Worm (Caenorhabditis elegans) whole organism, early embryonic: ENCODE measurements around the gene ttc-39B.

ENCODE experiments used
- B0310.2 ChIP-seq: sonication (generic microtip); optimal IDR thresholded peaks from 2 replicates; lab custom pipeline; 2016; ENCODE audit warnings: mild to moderate bottlenecking, missing genetic modification characterization, missing compliant biosample characterization
- F13C5.2 ChIP-seq: sonication (generic microtip); optimal IDR thresholded peaks from 2 replicates; lab custom pipeline; 2017; ENCODE audit warnings: mild to moderate bottlenecking, missing genetic modification characterization, inconsistent platforms, missing compliant biosample characterization
- aly-1 ChIP-seq: sonication (generic microtip); optimal IDR thresholded peaks from 2 replicates; lab custom pipeline; 2016; ENCODE audit warnings: missing genetic modification characterization, missing compliant biosample characterization
- ama-1 ChIP-seq: fragments of 150-350 bp; optimal IDR thresholded peaks from 2 replicates; lab custom pipeline; 2014
- ceh-13 ChIP-seq: fragments of 200-800 bp; sonication (Bioruptor generic); optimal IDR thresholded peaks from 2 replicates; lab custom pipeline; 2018; ENCODE audit warnings: mild to moderate bottlenecking, missing genetic modification characterization, missing compliant biosample characterization
- ceh-36 ChIP-seq: sonication (generic microtip); optimal IDR thresholded peaks from 2 replicates; lab custom pipeline; 2016; ENCODE audit warnings: missing genetic modification characterization, inconsistent platforms, missing compliant biosample characterization
- ets-7 ChIP-seq: sonication (generic microtip); optimal IDR thresholded peaks from 2 replicates; lab custom pipeline; 2016; ENCODE audit warnings: missing genotype, missing genetic modification characterization, missing compliant biosample characterization
- flt-1 ChIP-seq: fragments of 200-800 bp; sonication (Bioruptor generic); IDR thresholded peaks from 2 replicates; pipeline ENCODE4 v1.3.6; 2022; ENCODE audit warnings: missing genetic modification characterization, missing compliant biosample characterization
- hmbx-1 ChIP-seq: sonication (generic microtip); optimal IDR thresholded peaks from 2 replicates; lab custom pipeline; 2016; ENCODE audit warnings: mild to moderate bottlenecking, missing genetic modification characterization, missing compliant biosample characterization
- hmg-4 ChIP-seq: fragments of 200-800 bp; sonication (Bioruptor generic); optimal IDR thresholded peaks from 2 replicates; lab custom pipeline; 2018; ENCODE audit warnings: mild to moderate bottlenecking, missing genetic modification characterization, missing compliant biosample characterization
- hnd-1 ChIP-seq: sonication (generic microtip); optimal IDR thresholded peaks from 2 replicates; lab custom pipeline; 2016; ENCODE audit warnings: missing genetic modification characterization, missing compliant biosample characterization
- pes-1 ChIP-seq: fragments of 200-800 bp; sonication (Bioruptor generic); IDR thresholded peaks from 2 replicates; pipeline ENCODE4 v1.3.6; 2022; ENCODE audit warnings: missing genetic modification reagents, missing genetic modification characterization, missing compliant biosample characterization
- scrt-1 ChIP-seq: fragments of 200-800 bp; sonication (Bioruptor generic); IDR thresholded peaks from 2 replicates; pipeline ENCODE4 v1.3.6; 2022; ENCODE audit warnings: missing genetic modification characterization, missing compliant biosample characterization
- sea-1 ChIP-seq: fragments of 200-800 bp; sonication (Bioruptor generic); conservative IDR thresholded peaks from 2 replicates; pipeline ENCODE4 v1.3.6; 2022; ENCODE audit warnings: missing genetic modification characterization, missing compliant biosample characterization
- tbx-11 ChIP-seq: fragments of 200-800 bp; sonication (Bioruptor generic); IDR thresholded peaks from 2 replicates; pipeline ENCODE4 v1.3.6; 2022; ENCODE audit warnings: missing genetic modification characterization, missing compliant biosample characterization
- tbx-37 ChIP-seq: fragments of 200-800 bp; sonication (Bioruptor generic); conservative IDR thresholded peaks from 2 replicates; pipeline ENCODE4 v1.3.6; 2022; ENCODE audit warnings: missing genetic modification reagents, missing genetic modification characterization, missing compliant biosample characterization
- tra-4 ChIP-seq: sonication (generic microtip); optimal IDR thresholded peaks from 2 replicates; lab custom pipeline; 2017; ENCODE audit warnings: missing genetic modification characterization, missing compliant biosample characterization

ttc-39B gene

ce11 chrII:6320655-6321388 is 13.0 kb downstream of the ttc-39B start, which contains the start of gene efr-3:
Gene efr-3 (minus strand): TSS chrII:6321159.
- no peak for TF ChIP-seq tbx-11 (GFP tag; lab: Robert Waterston, UW)

ce11 chrII:6311888-6312287 is 21.9 kb downstream of the ttc-39B start:
- TF ChIP-seq aly-1 (tag; lab: Kevin White, UChicago) (no peak), tbx-37 (no peak), sea-1 (no peak), ceh-36 (tag; lab: Kevin White, UChicago) (no peak), tra-4 (tag; lab: Kevin White, UChicago) (no peak), pes-1 (no peak), F13C5.2 (tag; lab: Kevin White, UChicago) (no peak), hmg-4 (no peak), scrt-1 (GFP tag; lab: Robert Waterston, UW) (no peak), hmbx-1 (tag; lab: Kevin White, UChicago) (no peak), tbx-11 (GFP tag; lab: Robert Waterston, UW) (no peak), ceh-13 (GFP tag; lab: Kevin White, UChicago) (no peak), ama-1 (lab: Kevin White, UChicago) (no peak)

- TF ChIP-seq tbx-11 (GFP tag; lab: Robert Waterston, UW) (no peak), scrt-1 (GFP tag; lab: Robert Waterston, UW) (no peak), ama-1 (lab: Kevin White, UChicago) (no peak), tra-4 (tag; lab: Kevin White, UChicago) (no peak), tbx-37 (no peak), hmbx-1 (tag; lab: Kevin White, UChicago) (no peak), pes-1 (no peak)
Observed at ce11 chrII:6311459-6311858, 22.3 kb downstream of the ttc-39B start.

- no peak for TF ChIP-seq scrt-1 (GFP tag; lab: Robert Waterston, UW)
- TF ChIP-seq hnd-1 (tag; lab: Kevin White, UChicago), result no peak
Observed at ce11 chrII:6309198-6309597, 24.6 kb downstream of the ttc-39B start, which contains the start of gene glb-10. Gene glb-10 (minus strand): TSS chrII:6309298.

ce11 chrII:6306125-6306524 is 27.7 kb downstream of the ttc-39B start, which contains the start of gene C29F5.8:
Gene C29F5.8 (plus strand): TSS chrII:6306425.
- TF ChIP-seq tra-4 (tag; lab: Kevin White, UChicago) (no peak), sea-1 (no peak), scrt-1 (GFP tag; lab: Robert Waterston, UW) (no peak), ama-1 (lab: Kevin White, UChicago) (no peak), F13C5.2 (tag; lab: Kevin White, UChicago) (no peak)

ce11 chrII:6303209-6303740 is 30.5 kb downstream of the ttc-39B start, which contains the start of gene C29F5.1:
Gene C29F5.1 (plus strand): TSS chrII:6303525.
- TF ChIP-seq hmbx-1 (tag; lab: Kevin White, UChicago), result no peak
- no peak for TF ChIP-seq ets-7 (tag; lab: Kevin White, UChicago)
- TF ChIP-seq aly-1 (tag; lab: Kevin White, UChicago), result no peak
- TF ChIP-seq pes-1, result no peak
- TF ChIP-seq hmg-4, result no peak
- no peak for TF ChIP-seq F13C5.2 (tag; lab: Kevin White, UChicago)
- TF ChIP-seq ceh-13 (GFP tag; lab: Kevin White, UChicago), result no peak
- TF ChIP-seq tra-4 (tag; lab: Kevin White, UChicago), result no peak
- TF ChIP-seq ama-1 (lab: Kevin White, UChicago), result no peak
- TF ChIP-seq B0310.2 (tag; lab: Kevin White, UChicago), result no peak
- TF ChIP-seq hnd-1 (tag; lab: Kevin White, UChicago), result no peak

- TF ChIP-seq tbx-37 (no peak), hmg-4 (no peak), hnd-1 (tag; lab: Kevin White, UChicago) (no peak), B0310.2 (tag; lab: Kevin White, UChicago) (no peak), tra-4 (tag; lab: Kevin White, UChicago) (no peak), ama-1 (lab: Kevin White, UChicago) (no peak), ceh-13 (GFP tag; lab: Kevin White, UChicago) (no peak), aly-1 (tag; lab: Kevin White, UChicago) (no peak), sea-1 (no peak), pes-1 (no peak), tbx-11 (GFP tag; lab: Robert Waterston, UW) (no peak), F13C5.2 (tag; lab: Kevin White, UChicago) (no peak), scrt-1 (GFP tag; lab: Robert Waterston, UW) (no peak), hmbx-1 (tag; lab: Kevin White, UChicago) (no peak), flt-1 (GFP tag; lab: Robert Waterston, UW) (no peak), ets-7 (tag; lab: Kevin White, UChicago) (no peak), ceh-36 (tag; lab: Kevin White, UChicago) (no peak)
Observed at ce11 chrII:6294261-6294660, 39.5 kb downstream of the ttc-39B start, which contains the start of gene mps-1. Gene mps-1 (minus strand): TSS chrII:6294361.

ce11 chrII:6292527-6292926 is 41.3 kb downstream of the ttc-39B start, which contains the start of gene nyn-3:
Gene nyn-3 (minus strand): TSS chrII:6292627.
- TF ChIP-seq tbx-37, result no peak
- no peak for TF ChIP-seq tbx-11 (GFP tag; lab: Robert Waterston, UW)
- TF ChIP-seq tra-4 (tag; lab: Kevin White, UChicago), result no peak
- no peak for TF ChIP-seq ets-7 (tag; lab: Kevin White, UChicago)
- TF ChIP-seq B0310.2 (tag; lab: Kevin White, UChicago), result no peak
- TF ChIP-seq aly-1 (tag; lab: Kevin White, UChicago), result no peak
- TF ChIP-seq ceh-13 (GFP tag; lab: Kevin White, UChicago), result no peak
- no peak for TF ChIP-seq hmbx-1 (tag; lab: Kevin White, UChicago)
- no peak for TF ChIP-seq F13C5.2 (tag; lab: Kevin White, UChicago)
- no peak for TF ChIP-seq scrt-1 (GFP tag; lab: Robert Waterston, UW)
- TF ChIP-seq ceh-36 (tag; lab: Kevin White, UChicago), result no peak
- TF ChIP-seq sea-1, result no peak
- no peak for TF ChIP-seq hmg-4
- no peak for TF ChIP-seq flt-1 (GFP tag; lab: Robert Waterston, UW)
